Fruit fly (Drosophila melanogaster): Measurements from ENCODE around the gene hry.

hry gene

dm6 chr3L:8689675-8690074 is 14.1 kb downstream of the hry start:
- TF ChIP-seq ovo (GFP tag; optimal IDR thresholded peaks at IDR 0.05), result no peak
- TF ChIP-seq CG7101 (tag; optimal IDR thresholded peaks at IDR 0.05), result peak; percentile 21

- TF ChIP-seq bab1 (GFP tag; optimal IDR thresholded peaks at IDR 0.05), result no peak
- no peak for TF ChIP-seq CG1620 (GFP tag; optimal IDR thresholded peaks at IDR 0.05)
- no peak for TF ChIP-seq toe (GFP tag; optimal IDR thresholded peaks at IDR 0.05)
- no peak for TF ChIP-seq Crg-1 (GFP tag; optimal IDR thresholded peaks at IDR 0.05)
- no peak for TF ChIP-seq CG5204 (GFP tag; optimal IDR thresholded peaks at IDR 0.05)
- TF ChIP-seq cic (GFP tag; optimal IDR thresholded peaks at IDR 0.05), result no peak
- no peak for TF ChIP-seq CG14711 (tag; optimal IDR thresholded peaks at IDR 0.05)
- no peak for TF ChIP-seq Clk (GFP tag; optimal IDR thresholded peaks at IDR 0.05)
- no peak for TF ChIP-seq tj (GFP tag; optimal IDR thresholded peaks at IDR 0.05)
- no peak for TF ChIP-seq CG7045 (GFP tag; optimal IDR thresholded peaks at IDR 0.05)
These were observed 15.1 kb downstream of the hry start for dm6 chr3L:8690630-8691029.

- peak; percentile 89 for TF ChIP-seq kay (GFP tag; ENCODE audit: borderline replicate concordance)
- TF ChIP-seq cic (GFP tag; optimal IDR thresholded peaks at IDR 0.05), result peak; percentile 85
- peak; percentile 14 for TF ChIP-seq Crg-1 (GFP tag; optimal IDR thresholded peaks at IDR 0.05)
- peak; percentile 85 for TF ChIP-seq CG12768 (GFP tag; optimal IDR thresholded peaks at IDR 0.05)
- peak; percentile 49 for TF ChIP-seq tj (GFP tag; optimal IDR thresholded peaks at IDR 0.05)
- TF ChIP-seq CG7101 (tag; optimal IDR thresholded peaks at IDR 0.05), result peak; percentile 68
- TF ChIP-seq bab1 (GFP tag; optimal IDR thresholded peaks at IDR 0.05), result peak; percentile 86
- TF ChIP-seq toe (GFP tag; optimal IDR thresholded peaks at IDR 0.05), result no peak
- peak; percentile 63 for TF ChIP-seq Mnt (GFP tag; optimal IDR thresholded peaks at IDR 0.05)
- no peak for TF ChIP-seq cnc (optimal IDR thresholded peaks at IDR 0.05)
- TF ChIP-seq CG33017 (tag; optimal IDR thresholded peaks at IDR 0.05), result peak; percentile 25
- TF ChIP-seq pad (GFP tag; optimal IDR thresholded peaks at IDR 0.05), result peak; percentile 43
- TF ChIP-seq Clk (GFP tag; optimal IDR thresholded peaks at IDR 0.05), result no peak
- no peak for TF ChIP-seq CG1620 (GFP tag; optimal IDR thresholded peaks at IDR 0.05)
- TF ChIP-seq Hr96 (GFP tag; optimal IDR thresholded peaks at IDR 0.05), result peak; percentile 53
- TF ChIP-seq CG11617 (GFP tag; optimal IDR thresholded peaks at IDR 0.05), result peak; percentile 91
- TF ChIP-seq ovo (GFP tag; optimal IDR thresholded peaks at IDR 0.05), result no peak
- TF ChIP-seq CG5204 (GFP tag; optimal IDR thresholded peaks at IDR 0.05), result no peak
- peak; percentile 54 for TF ChIP-seq CG7045 (GFP tag; optimal IDR thresholded peaks at IDR 0.05)
- peak; percentile 56 for TF ChIP-seq CG14711 (tag; optimal IDR thresholded peaks at IDR 0.05)
These were observed 16.6 kb downstream of the hry start for dm6 chr3L:8691891-8692874.

dm6 chr3L:8693558-8694502 is 18.3 kb downstream of the hry start:
- peak; percentile 47 for TF ChIP-seq cic (GFP tag; optimal IDR thresholded peaks at IDR 0.05)
- TF ChIP-seq ovo (GFP tag; optimal IDR thresholded peaks at IDR 0.05), result peak; percentile 29
- peak; percentile 85 for TF ChIP-seq bab1 (GFP tag; optimal IDR thresholded peaks at IDR 0.05)
- TF ChIP-seq CG12768 (GFP tag; optimal IDR thresholded peaks at IDR 0.05), result no peak
- no peak for TF ChIP-seq toe (GFP tag; optimal IDR thresholded peaks at IDR 0.05)
- TF ChIP-seq cnc (optimal IDR thresholded peaks at IDR 0.05), result no peak
- TF ChIP-seq Mnt (GFP tag; optimal IDR thresholded peaks at IDR 0.05), result no peak
- no peak for TF ChIP-seq pad (GFP tag; optimal IDR thresholded peaks at IDR 0.05)
- TF ChIP-seq CG11617 (GFP tag; optimal IDR thresholded peaks at IDR 0.05), result no peak
- TF ChIP-seq Crg-1 (GFP tag; optimal IDR thresholded peaks at IDR 0.05), result no peak
- no peak for TF ChIP-seq CG7101 (tag; optimal IDR thresholded peaks at IDR 0.05)
- TF ChIP-seq Clk (GFP tag; optimal IDR thresholded peaks at IDR 0.05), result no peak
- TF ChIP-seq CG1620 (GFP tag; optimal IDR thresholded peaks at IDR 0.05), result no peak
- TF ChIP-seq kay (GFP tag; ENCODE audit: borderline replicate concordance), result peak; percentile 79

dm6 chr3L:8695959-8696358 is 20.4 kb downstream of the hry start:
- no peak for TF ChIP-seq kay (GFP tag; ENCODE audit: borderline replicate concordance)
- no peak for TF ChIP-seq CG12768 (GFP tag; optimal IDR thresholded peaks at IDR 0.05)
- TF ChIP-seq pad (GFP tag; optimal IDR thresholded peaks at IDR 0.05), result no peak
- no peak for TF ChIP-seq CG7101 (tag; optimal IDR thresholded peaks at IDR 0.05)
- TF ChIP-seq Crg-1 (GFP tag; optimal IDR thresholded peaks at IDR 0.05), result no peak
- peak; percentile 57 for TF ChIP-seq tj (GFP tag; optimal IDR thresholded peaks at IDR 0.05)

dm6 chr3L:8696487-8696954 is 21.0 kb downstream of the hry start:
- TF ChIP-seq ovo (GFP tag; optimal IDR thresholded peaks at IDR 0.05) (peak; percentile 91), Crg-1 (GFP tag; optimal IDR thresholded peaks at IDR 0.05) (peak; percentile 88), CG33017 (tag; optimal IDR thresholded peaks at IDR 0.05) (peak; percentile 23), CG12768 (GFP tag; optimal IDR thresholded peaks at IDR 0.05) (peak; percentile 91), pad (GFP tag; optimal IDR thresholded peaks at IDR 0.05) (peak; percentile 59), Clk (GFP tag; optimal IDR thresholded peaks at IDR 0.05) (peak; percentile 27), toe (GFP tag; optimal IDR thresholded peaks at IDR 0.05) (no peak), CG11617 (GFP tag; optimal IDR thresholded peaks at IDR 0.05) (peak; percentile 78), tj (GFP tag; optimal IDR thresholded peaks at IDR 0.05) (peak; percentile 45), bab1 (GFP tag; optimal IDR thresholded peaks at IDR 0.05) (peak; percentile 93), cic (GFP tag; optimal IDR thresholded peaks at IDR 0.05) (peak; percentile 95), CG1620 (GFP tag; optimal IDR thresholded peaks at IDR 0.05) (peak; percentile 67), cnc (optimal IDR thresholded peaks at IDR 0.05) (no peak), CG5204 (GFP tag; optimal IDR thresholded peaks at IDR 0.05) (peak; percentile 51), CG7045 (GFP tag; optimal IDR thresholded peaks at IDR 0.05) (peak; percentile 83), CG14711 (tag; optimal IDR thresholded peaks at IDR 0.05) (peak; percentile 45), kay (GFP tag; ENCODE audit: borderline replicate concordance) (no peak), Hr96 (GFP tag; optimal IDR thresholded peaks at IDR 0.05) (peak; percentile 42), Mnt (GFP tag; optimal IDR thresholded peaks at IDR 0.05) (peak; percentile 86), CG7101 (tag; optimal IDR thresholded peaks at IDR 0.05) (peak; percentile 66)
